Fruit fly (Drosophila melanogaster): ENCODE results near the gene Idgf1.

The Idgf1 gene

DNA sequence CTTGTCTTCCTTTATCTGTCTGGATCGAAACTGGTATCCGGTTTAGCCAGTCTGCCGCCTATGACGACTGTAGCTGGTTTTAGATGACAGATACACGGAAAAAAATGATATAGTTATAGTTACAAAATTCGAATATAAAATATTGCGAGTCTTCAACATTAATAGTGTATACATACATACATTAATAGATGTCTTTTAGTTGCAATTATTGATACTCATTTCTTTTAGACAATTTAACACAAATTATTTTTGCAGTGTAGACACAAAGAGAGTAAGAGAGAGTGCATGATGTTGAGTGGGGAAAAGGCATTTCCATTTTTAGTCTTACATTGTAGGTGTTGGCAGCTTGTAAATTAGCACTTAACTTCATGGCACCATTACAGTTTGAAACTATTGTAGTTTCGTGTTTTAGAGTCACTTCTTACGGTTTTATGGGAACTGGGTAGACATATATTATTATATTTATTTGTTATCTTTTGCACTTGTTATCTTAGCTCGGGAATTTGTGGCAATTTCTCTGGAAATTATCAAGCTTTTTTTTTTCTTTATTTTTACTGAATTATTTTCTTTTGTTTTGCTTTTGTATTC lies 50.2 kb downstream of the Idgf1 start (continued):
- TF ChIP-seq ab (GFP tag; optimal IDR thresholded peaks at IDR 0.05) = peak; percentile 17
- TF ChIP-seq abd-A (tag; optimal IDR thresholded peaks at IDR 0.05) = peak; percentile 12
- TF ChIP-seq CG12744 (GFP tag; optimal IDR thresholded peaks at IDR 0.05) = peak; percentile 79
- no peak for TF ChIP-seq CG14860 (GFP tag; IDR thresholded peaks at IDR 0.05; ENCODE audit: partially characterized antibody)
- TF ChIP-seq Dbx (GFP tag; IDR thresholded peaks at IDR 0.05) = no peak
- peak; percentile 58 for TF ChIP-seq CG10462 (GFP tag; optimal IDR thresholded peaks at IDR 0.05)
- peak; percentile 82 for TF ChIP-seq sob (GFP tag; IDR thresholded peaks at IDR 0.05)
- TF ChIP-seq gcm (GFP tag; optimal IDR thresholded peaks at IDR 0.05) = peak; percentile 95
- no peak for TF ChIP-seq cg (GFP tag; optimal IDR thresholded peaks at IDR 0.05)
- no peak for TF ChIP-seq knrl (GFP tag; IDR thresholded peaks at IDR 0.05; ENCODE audit: partially characterized antibody)
- TF ChIP-seq CG34422 (GFP tag; IDR thresholded peaks at IDR 0.05) = no peak
- TF ChIP-seq CG3281 (GFP tag; optimal IDR thresholded peaks at IDR 0.05) = no peak
- TF ChIP-seq CG7271 (tag; optimal IDR thresholded peaks at IDR 0.05) = no peak
- peak; percentile 70 for TF ChIP-seq CG32767 (GFP tag; IDR thresholded peaks at IDR 0.05)
- no peak for TF ChIP-seq lov (optimal IDR thresholded peaks at IDR 0.05)
- no peak for TF ChIP-seq lov (GFP tag; IDR thresholded peaks at IDR 0.05)
- no peak for TF ChIP-seq tna (GFP tag; IDR thresholded peaks at IDR 0.05; ENCODE audit: partially characterized antibody)
- no peak for TF ChIP-seq Hr39 (optimal IDR thresholded peaks at IDR 0.05)
- TF ChIP-seq ac (GFP tag; optimal IDR thresholded peaks at IDR 0.05) = peak; percentile 61
- TF ChIP-seq Ets65A (GFP tag) = no peak
- peak; percentile 4 for TF ChIP-seq pum (GFP tag; optimal IDR thresholded peaks at IDR 0.05)
- TF ChIP-seq MESR4 (GFP tag; optimal IDR thresholded peaks at IDR 0.05) = peak; percentile 43
- TF ChIP-seq org-1 (GFP tag; optimal IDR thresholded peaks at IDR 0.05) = peak; percentile 82
- TF ChIP-seq Hsf (GFP tag; optimal IDR thresholded peaks at IDR 0.05) = peak; percentile 87
- peak; percentile 80 for TF ChIP-seq ssp (GFP tag; IDR thresholded peaks at IDR 0.05)
- no peak for TF ChIP-seq CG3726 (GFP tag; IDR thresholded peaks at IDR 0.05)
- peak; percentile 86 for TF ChIP-seq CG3407 (GFP tag; optimal IDR thresholded peaks at IDR 0.05)
- peak; percentile 72 for TF ChIP-seq rib (GFP tag; IDR thresholded peaks at IDR 0.05)
- no peak for TF ChIP-seq CG13296 (GFP tag; optimal IDR thresholded peaks at IDR 0.05)
- no peak for TF ChIP-seq Deaf1 (tag; optimal IDR thresholded peaks at IDR 0.05)
- TF ChIP-seq CG2116 (GFP tag; optimal IDR thresholded peaks at IDR 0.05) = peak; percentile 55
- no peak for TF ChIP-seq CG11696 (GFP tag; IDR thresholded peaks at IDR 0.05)
- no peak for TF ChIP-seq E2f1 (GFP tag; IDR thresholded peaks at IDR 0.05)
- TF ChIP-seq Dip2 (GFP tag; IDR thresholded peaks at IDR 0.05) = no peak
- peak; percentile 74 for TF ChIP-seq her (GFP tag; optimal IDR thresholded peaks at IDR 0.05)
- TF ChIP-seq Nf-YC (tag; optimal IDR thresholded peaks at IDR 0.05) = no peak
- TF ChIP-seq bowl (GFP tag; IDR thresholded peaks at IDR 0.05) = peak; percentile 71; the same call in 1 of the 2 replicates
- peak; percentile 91 for TF ChIP-seq chm (GFP tag; IDR thresholded peaks at IDR 0.05)
- no peak for TF ChIP-seq Tbp (GFP tag; optimal IDR thresholded peaks at IDR 0.05)
- peak; percentile 59; the same call in 1 of the 2 replicates for TF ChIP-seq sens-2 (GFP tag; IDR thresholded peaks at IDR 0.05)
- no peak for TF ChIP-seq Dll (GFP tag; IDR thresholded peaks at IDR 0.05; ENCODE audit: partially characterized antibody)
- TF ChIP-seq CG32532 (GFP tag; IDR thresholded peaks at IDR 0.05) = no peak
- TF ChIP-seq CG33557 (GFP tag; optimal IDR thresholded peaks at IDR 0.05) = peak; percentile 92
- TF ChIP-seq CG15269 (tag; optimal IDR thresholded peaks at IDR 0.05) = peak; percentile 89
- TF ChIP-seq wor (GFP tag; IDR thresholded peaks at IDR 0.05) = peak; percentile 82
- peak; percentile 90 for TF ChIP-seq CrebB (tag; optimal IDR thresholded peaks at IDR 0.05)
- TF ChIP-seq gsb-n (tag; optimal IDR thresholded peaks at IDR 0.05) = peak; percentile 95
- peak; percentile 76 to 89 for TF ChIP-seq chif (GFP tag; optimal IDR thresholded peaks at IDR 0.05)
- TF ChIP-seq CG2875 (GFP tag; optimal IDR thresholded peaks at IDR 0.05) = peak; percentile 88
- TF ChIP-seq CG6683 (GFP tag; optimal IDR thresholded peaks at IDR 0.05) = no peak
- peak; percentile 87 for TF ChIP-seq zfh1 (GFP tag; IDR thresholded peaks at IDR 0.05)
